Fruit fly (Drosophila melanogaster): ENCODE results near the gene rtp.

rtp gene

dm6 chr3R:5283360-5283963 lies 46.3 kb upstream of the rtp start (continued):
- TF ChIP-seq CG9609 (GFP tag; optimal IDR thresholded peaks at IDR 0.05) (peak; percentile 90), run (tag; optimal IDR thresholded peaks at IDR 0.05) (peak; percentile 90), stc (GFP tag; IDR thresholded peaks at IDR 0.05) (peak; percentile 70), CG32532 (GFP tag; IDR thresholded peaks at IDR 0.05) (peak; percentile 87), tx (GFP tag; optimal IDR thresholded peaks at IDR 0.05) (peak; percentile 89), CG8089 (GFP tag; optimal IDR thresholded peaks at IDR 0.05) (peak; percentile 89), CG10321 (GFP tag; IDR thresholded peaks at IDR 0.05) (0 out of 2 replicates have a peak, but pooled peaks have one; percentile 40), CG30403 (GFP tag; optimal IDR thresholded peaks at IDR 0.05) (peak; percentile 96), psq (GFP tag; optimal IDR thresholded peaks at IDR 0.05) (peak; percentile 34), unpg (GFP tag; optimal IDR thresholded peaks at IDR 0.05) (peak; percentile 93), CG2712 (tag; optimal IDR thresholded peaks at IDR 0.05) (peak; percentile 92), ab (GFP tag; optimal IDR thresholded peaks at IDR 0.05) (peak; percentile 69), fd102C (GFP tag; optimal IDR thresholded peaks at IDR 0.05) (no peak), NfI (GFP tag; optimal IDR thresholded peaks at IDR 0.05) (peak; percentile 87), pum (GFP tag; optimal IDR thresholded peaks at IDR 0.05) (peak; percentile 91), hbn (GFP tag; IDR thresholded peaks at IDR 0.05; ENCODE audit: partially characterized antibody) (no peak), E2f1 (GFP tag; IDR thresholded peaks at IDR 0.05) (peak; percentile 76), CG17186 (GFP tag; optimal IDR thresholded peaks at IDR 0.05) (peak; percentile 67), Trl (optimal IDR thresholded peaks at IDR 0.05) (no peak), Trl (GFP tag; optimal IDR thresholded peaks at IDR 0.05) (peak; percentile 88), br (optimal IDR thresholded peaks at IDR 0.05) (no peak), CG30431 (GFP tag; optimal IDR thresholded peaks at IDR 0.05) (peak; percentile 72), CG18476 (GFP tag; optimal IDR thresholded peaks at IDR 0.05) (peak; percentile 93), CG12942 (GFP tag; optimal IDR thresholded peaks at IDR 0.05) (peak; percentile 79), Jarid2 (GFP tag; optimal IDR thresholded peaks at IDR 0.05) (peak; percentile 75), CG4730 (GFP tag; IDR thresholded peaks at IDR 0.05) (peak; percentile 73), CG11093 (GFP tag; IDR thresholded peaks at IDR 0.05) (peak; percentile 70; the same call in 2 of the 3 replicates), CG4328 (GFP tag; optimal IDR thresholded peaks at IDR 0.05) (peak; percentile 91), CG10979 (tag; optimal IDR thresholded peaks at IDR 0.05) (peak; percentile 90), gcm2 (GFP tag; optimal IDR thresholded peaks at IDR 0.05) (peak; percentile 80), CG6272 (GFP tag; IDR thresholded peaks at IDR 0.05) (peak; percentile 67), mld (GFP tag; IDR thresholded peaks at IDR 0.05; ENCODE audit: partially characterized antibody) (no peak), zfh1 (GFP tag; IDR thresholded peaks at IDR 0.05) (peak; percentile 77), CG4424 (GFP tag; optimal IDR thresholded peaks at IDR 0.05) (peak; percentile 89), CG11696 (GFP tag; IDR thresholded peaks at IDR 0.05) (peak; percentile 64), Pdp1 (GFP tag; optimal IDR thresholded peaks at IDR 0.05) (peak; percentile 86 to 94), bowl (GFP tag; IDR thresholded peaks at IDR 0.05) (peak; percentile 78), tap (tag; optimal IDR thresholded peaks at IDR 0.05) (peak; percentile 85), insv (GFP tag; optimal IDR thresholded peaks at IDR 0.05) (peak; percentile 7 to 66), CG1832 (GFP tag; optimal IDR thresholded peaks at IDR 0.05) (no peak), Hr39 (optimal IDR thresholded peaks at IDR 0.05) (no peak), CG13624 (GFP tag; optimal IDR thresholded peaks at IDR 0.05) (peak; percentile 94), pros (GFP tag; optimal IDR thresholded peaks at IDR 0.05) (peak; percentile 31), Nf-YB (GFP tag; optimal IDR thresholded peaks at IDR 0.05) (peak; percentile 77), CG15696 (tag; optimal IDR thresholded peaks at IDR 0.05) (peak; percentile 54), D (optimal IDR thresholded peaks at IDR 0.05) (no peak), D (GFP tag; optimal IDR thresholded peaks at IDR 0.05) (peak; percentile 92), sna (GFP tag; IDR thresholded peaks at IDR 0.05; ENCODE audit: partially characterized antibody) (no peak), vnd (GFP tag; IDR thresholded peaks at IDR 0.05; ENCODE audit: partially characterized antibody) (no peak), CG10147 (GFP tag; optimal IDR thresholded peaks at IDR 0.05) (peak; percentile 93), CG7745 (tag; optimal IDR thresholded peaks at IDR 0.05) (no peak)
